Worm (Caenorhabditis elegans): ENCODE measurements around the gene chil-7.
"Not testable (repeated sequence)": the region's sequence is repeated elsewhere in the genome, so short reads cannot be mapped to it uniquely, and the experiment has no call there.

Gene chil-7

DNA sequence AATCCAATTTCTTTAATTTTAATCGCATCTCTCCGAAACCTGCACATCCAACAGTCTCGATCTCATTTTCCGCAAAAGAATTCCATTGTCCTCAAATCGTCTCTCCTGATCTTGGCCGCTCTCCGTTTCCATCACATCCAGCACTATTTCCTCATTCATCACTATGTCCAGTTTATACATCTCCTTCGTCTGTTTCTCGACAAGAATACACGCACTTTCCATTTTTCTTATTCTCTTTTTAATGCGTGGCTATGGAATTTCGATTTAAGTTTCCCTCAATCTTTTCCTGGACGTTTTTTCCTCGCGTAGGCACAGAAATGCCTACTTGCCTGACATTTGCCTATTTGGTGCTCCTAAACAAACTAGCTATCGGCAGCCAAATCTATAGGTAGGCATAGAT, 8.8 kb upstream of the chil-7 start:
- no peak for TF ChIP-seq ceh-48 (tag; optimal IDR thresholded peaks at IDR 0.05)
- no peak for TF ChIP-seq ceh-18 (tag; optimal IDR thresholded peaks at IDR 0.05)
- no peak for TF ChIP-seq ztf-16 (tag; optimal IDR thresholded peaks at IDR 0.05)
- no peak for TF ChIP-seq fax-1 (tag; optimal IDR thresholded peaks at IDR 0.05)
- TF ChIP-seq hlh-6 (tag; optimal IDR thresholded peaks at IDR 0.05), result no peak
- no peak for TF ChIP-seq pag-3 (tag; optimal IDR thresholded peaks at IDR 0.05; ENCODE audit: borderline replicate concordance)
- TF ChIP-seq T23F11.4 (GFP tag; optimal IDR thresholded peaks at IDR 0.05), result no peak
- TF ChIP-seq ceh-22 (tag; optimal IDR thresholded peaks at IDR 0.05), result no peak

DNA sequence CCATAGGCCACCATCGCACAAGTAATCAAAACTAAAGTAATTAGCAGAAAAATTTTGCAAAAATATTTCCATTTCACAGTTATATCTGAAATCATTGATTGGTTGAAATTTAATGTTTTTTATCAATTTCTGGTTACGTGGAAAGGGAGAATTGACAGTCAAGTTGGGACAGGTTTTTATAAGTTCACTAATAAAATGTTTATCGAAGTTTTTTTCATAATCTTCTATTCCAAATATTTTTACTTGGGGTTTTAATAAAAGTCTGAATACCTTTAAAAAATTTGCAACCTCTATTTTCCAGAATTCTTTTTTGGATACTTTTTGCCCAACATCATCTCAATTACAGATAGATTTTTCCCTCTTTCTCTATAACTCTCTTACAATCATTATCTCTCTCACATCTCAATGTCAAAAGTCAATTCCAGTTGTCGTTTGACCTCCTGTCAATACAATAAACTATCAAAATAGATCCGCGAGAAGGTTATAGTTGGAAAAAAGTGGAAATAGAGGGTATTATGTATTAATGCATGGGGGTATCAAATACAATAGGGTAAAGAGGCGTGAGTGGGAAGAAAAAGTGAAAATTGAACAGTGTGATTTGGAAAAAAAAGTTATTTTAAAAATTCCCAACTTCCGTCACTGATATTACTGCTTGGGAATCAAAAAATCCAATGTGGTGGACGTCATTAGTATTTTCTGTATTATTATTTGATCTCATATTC, 3.7 kb upstream of the chil-7 start, which contains the start of the genes chil-2 and ctsa-3.2:
Gene chil-2, minus strand, starts transcription at position 101 of the 722 bp plus-strand sequence.
Gene ctsa-3.2, plus strand, starts transcription at position 672 of the 722 bp plus-strand sequence.
- TF ChIP-seq ttx-3 (tag; optimal IDR thresholded peaks at IDR 0.05) (no peak), ceh-19 (GFP tag; optimal IDR thresholded peaks at IDR 0.05) (no peak), eyg-1 (tag; optimal IDR thresholded peaks at IDR 0.05) (no peak)

DNA sequence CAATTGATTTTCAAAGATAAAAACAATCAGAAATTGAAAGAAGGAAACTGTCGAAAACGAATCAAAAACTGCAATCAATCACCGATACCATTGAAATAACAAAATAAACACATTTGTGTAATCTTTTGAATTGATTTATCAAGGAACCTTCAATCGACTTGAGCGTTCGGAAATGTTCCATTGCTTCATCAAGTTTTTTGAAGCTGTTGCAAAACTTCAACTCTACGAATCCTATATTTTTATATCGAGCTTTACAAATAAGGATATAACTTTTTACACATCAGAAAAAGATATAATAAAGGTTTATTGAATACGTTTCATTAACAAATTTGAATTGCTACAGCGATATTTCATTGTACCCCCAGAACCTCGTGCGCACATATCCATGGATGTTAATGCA, 2.0 kb upstream of the chil-7 start, which contains the start of gene chil-8:
Gene chil-8, minus strand, starts transcription at position 101 of the 400 bp plus-strand sequence.
- TF ChIP-seq K09A11.1 (tag; optimal IDR thresholded peaks at IDR 0.05; ENCODE audit: insufficient read depth) (no peak), unc-3 (GFP tag; conservative IDR thresholded peaks at IDR 0.05) (no peak), unc-3 (tag; optimal IDR thresholded peaks at IDR 0.05) (no peak), ceh-2 (tag; optimal IDR thresholded peaks at IDR 0.05) (no peak), ceh-48 (tag; optimal IDR thresholded peaks at IDR 0.05) (no peak), hlh-15 (tag; optimal IDR thresholded peaks at IDR 0.05) (no peak), ceh-22 (tag; optimal IDR thresholded peaks at IDR 0.05) (no peak), unc-55 (GFP tag; optimal IDR thresholded peaks at IDR 0.05) (no peak), sox-2 (GFP tag; IDR thresholded peaks at IDR 0.05) (no peak), syd-9 (tag; optimal IDR thresholded peaks at IDR 0.05) (no peak)

DNA sequence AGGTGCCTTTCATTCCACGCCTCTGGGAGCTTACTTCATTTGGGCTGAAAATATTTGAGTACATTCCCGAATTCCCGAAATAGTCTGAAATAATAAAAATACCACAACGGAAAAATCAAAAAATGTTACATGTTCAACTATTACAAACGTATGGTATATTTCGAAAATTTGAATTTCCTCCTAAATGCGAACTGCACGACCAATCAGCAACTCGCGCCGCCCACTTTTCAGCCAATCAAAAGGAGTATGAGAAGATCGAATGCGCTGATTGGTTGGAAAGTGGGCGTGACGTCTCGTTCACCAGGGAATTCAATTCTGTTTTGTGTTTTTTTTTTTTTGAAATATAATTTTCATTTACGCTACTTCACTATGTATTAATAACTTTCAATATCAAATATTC, 2.3 kb downstream of the chil-7 start, which contains the start of gene old-1:
Gene old-1, minus strand, starts transcription at position 50 of the 400 bp plus-strand sequence.
- no peak for TF ChIP-seq C08G9.2 (tag; optimal IDR thresholded peaks at IDR 0.05)
- no peak for TF ChIP-seq fkh-10 (GFP tag; optimal IDR thresholded peaks at IDR 0.05)
- no peak for TF ChIP-seq ceh-45 (GFP tag; IDR thresholded peaks at IDR 0.05)
- peak; percentile 65 for TF ChIP-seq nfya-1 (tag; optimal IDR thresholded peaks at IDR 0.05)
- no peak for TF ChIP-seq che-1 (tag; optimal IDR thresholded peaks at IDR 0.05)

DNA sequence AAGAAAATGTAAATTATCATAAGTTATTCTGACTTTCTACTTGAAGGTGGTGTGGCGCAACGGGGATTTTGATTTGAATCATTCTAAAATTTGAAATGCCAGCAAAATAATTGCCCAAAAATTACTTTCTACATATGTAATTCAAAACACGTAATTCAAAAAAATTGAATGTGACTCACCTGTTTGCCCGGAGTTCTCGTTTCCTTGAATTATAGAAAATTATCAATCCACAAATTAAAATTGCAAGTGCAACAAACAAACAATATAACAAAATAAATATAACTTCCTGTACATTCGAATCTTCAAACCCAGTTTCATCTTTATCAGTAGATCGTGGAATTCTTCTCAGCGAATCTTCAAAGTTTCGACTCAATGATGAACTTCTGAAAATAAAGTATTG, 2.8 kb downstream of the chil-7 start:
- TF ChIP-seq dve-1 (tag; optimal IDR thresholded peaks at IDR 0.05) (no peak), ceh-6 (GFP tag; optimal IDR thresholded peaks at IDR 0.05) (no peak), nhr-232 (tag; optimal IDR thresholded peaks at IDR 0.05) (no peak), tbx-2 (tag; optimal IDR thresholded peaks at IDR 0.05) (no peak), lim-6 (tag; optimal IDR thresholded peaks at IDR 0.05) (no peak), unc-86 (tag; optimal IDR thresholded peaks at IDR 0.05) (no peak), hlh-8 (tag; optimal IDR thresholded peaks at IDR 0.05) (no peak), fax-1 (tag; optimal IDR thresholded peaks at IDR 0.05) (no peak), ama-1 (optimal IDR thresholded peaks at IDR 0.05) (no peak)

DNA sequence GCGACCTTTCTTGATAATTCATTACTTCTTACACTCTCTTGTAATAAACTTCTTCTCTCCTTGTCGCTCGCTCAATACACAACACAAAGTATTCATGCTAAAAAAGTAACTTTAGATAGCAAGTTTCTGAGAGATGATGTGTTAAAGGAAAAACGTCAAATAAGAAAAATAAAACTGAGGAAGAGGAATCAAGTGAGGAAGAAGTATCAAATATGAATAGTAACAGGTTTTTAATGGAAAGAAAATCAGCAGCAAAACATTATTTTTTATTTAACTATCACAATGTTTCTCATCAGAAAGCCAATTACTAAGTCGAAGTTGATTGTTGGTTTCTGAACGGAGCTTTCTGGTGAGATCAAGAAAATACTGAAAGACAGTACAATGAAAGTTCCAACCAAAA, 4.6 kb downstream of the chil-7 start, which contains the start of gene chil-1:
Gene chil-1, minus strand, starts transcription at position 101 of the 400 bp plus-strand sequence.
- not testable (repeated sequence) for TF ChIP-seq ceh-9, nhr-11, dve-1 (tag; optimal IDR thresholded peaks at IDR 0.05)
